Worm (Caenorhabditis elegans): ENCODE measurements around the gene C33A12.4.

C33A12.4 gene

DNA sequence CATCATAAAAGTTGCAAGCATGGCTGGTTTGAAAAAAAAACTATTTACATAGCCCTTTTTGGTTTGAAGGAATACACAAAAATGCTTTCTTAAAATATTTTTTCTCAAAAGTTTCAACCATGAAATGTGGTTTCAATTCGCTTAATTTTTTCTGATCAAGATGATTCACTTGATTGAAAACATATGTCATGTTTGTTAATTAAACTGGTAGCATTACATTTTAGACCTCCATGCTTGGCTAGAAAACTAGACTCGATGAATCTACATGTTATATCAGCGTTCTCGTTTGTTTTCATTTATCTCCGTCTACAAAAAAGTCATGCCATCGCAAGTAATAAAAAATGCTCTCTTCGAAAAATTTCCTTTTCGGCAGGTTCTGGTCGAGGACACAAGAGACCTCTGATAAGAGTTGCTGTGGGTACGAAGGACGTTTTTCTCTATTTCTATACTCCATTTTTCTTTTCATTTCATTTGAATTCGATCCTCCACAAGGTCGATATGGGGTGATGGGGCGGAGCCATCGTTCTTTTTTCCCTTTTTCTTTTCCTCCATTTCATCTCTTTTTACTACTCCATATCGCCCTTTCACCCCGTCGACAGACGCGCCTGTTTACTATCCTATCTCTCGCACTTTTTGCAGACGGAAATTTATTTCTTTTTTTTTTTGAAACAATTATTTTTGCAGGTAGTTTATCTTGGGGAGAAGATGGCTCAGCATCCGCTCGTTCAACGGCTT is 15.5 kb upstream of the C33A12.4 start, which contains the start of gene elo-1:
Gene elo-1 (plus strand): TSS at position 685 of the 735 bp plus-strand sequence.
- no peak for TF ChIP-seq pqm-1 (tag; optimal IDR thresholded peaks at IDR 0.05)
- TF ChIP-seq tlp-1 (tag; optimal IDR thresholded peaks at IDR 0.05): peak; percentile 3
- TF ChIP-seq swsn-7 (tag; optimal IDR thresholded peaks at IDR 0.05): peak; percentile 39
- TF ChIP-seq nhr-20 (tag; optimal IDR thresholded peaks at IDR 0.05): peak; percentile 81
- peak; percentile 84 for TF ChIP-seq lin-14 (GFP tag; optimal IDR thresholded peaks at IDR 0.05)
- peak; percentile 52 for TF ChIP-seq rnt-1 (tag; optimal IDR thresholded peaks at IDR 0.05)
- TF ChIP-seq snpc-4 (tag; optimal IDR thresholded peaks at IDR 0.05): peak; percentile 35
- TF ChIP-seq nhr-85 (tag): peak; percentile 91
- TF ChIP-seq mab-9 (GFP tag; IDR thresholded peaks at IDR 0.05): no peak
- TF ChIP-seq ceh-8 (GFP tag; optimal IDR thresholded peaks at IDR 0.05): no peak
- peak; percentile 75 for TF ChIP-seq elt-2 (tag; optimal IDR thresholded peaks at IDR 0.05)
- no peak for TF ChIP-seq F16B12.6 (tag; optimal IDR thresholded peaks at IDR 0.05)
- no peak for TF ChIP-seq unc-86 (tag; optimal IDR thresholded peaks at IDR 0.05)
- TF ChIP-seq ets-5 (GFP tag; IDR thresholded peaks at IDR 0.05): no peak
- TF ChIP-seq xbp-1 (tag; optimal IDR thresholded peaks at IDR 0.05): peak; percentile 21
- peak; percentile 2 to 44 (median 14) for TF ChIP-seq dpl-1 (GFP tag; optimal IDR thresholded peaks at IDR 0.05)
- peak in 1 of 2 experiments; percentile 40 for TF ChIP-seq lin-35 (GFP tag; optimal IDR thresholded peaks at IDR 0.05)
- TF ChIP-seq fkh-4 (tag; optimal IDR thresholded peaks at IDR 0.05; ENCODE audit: borderline replicate concordance): peak; percentile 89
- peak; percentile 26 to 29 for TF ChIP-seq efl-1 (optimal IDR thresholded peaks at IDR 0.05)
- TF ChIP-seq efl-1 (GFP tag; optimal IDR thresholded peaks at IDR 0.05 in 1 of 2): peak; percentile 30 to 92
- TF ChIP-seq blmp-1 (tag; optimal IDR thresholded peaks at IDR 0.05): peak; percentile 98
- peak; percentile 6 for TF ChIP-seq jun-1 (tag; optimal IDR thresholded peaks at IDR 0.05)
- no peak for TF ChIP-seq lin-13 (GFP tag; optimal IDR thresholded peaks at IDR 0.05)
- TF ChIP-seq C16A3.4 (tag; optimal IDR thresholded peaks at IDR 0.05): peak; percentile 6
- TF ChIP-seq snu-23 (GFP tag; optimal IDR thresholded peaks at IDR 0.05): peak; percentile 71
- peak; percentile 5 for TF ChIP-seq tbx-2 (tag; optimal IDR thresholded peaks at IDR 0.05)
- no peak for TF ChIP-seq pag-3 (tag; optimal IDR thresholded peaks at IDR 0.05; ENCODE audit: borderline replicate concordance, insufficient read depth)
- peak; percentile 68 for TF ChIP-seq mep-1 (tag; optimal IDR thresholded peaks at IDR 0.05)
- TF ChIP-seq egl-27 (tag; optimal IDR thresholded peaks at IDR 0.05): peak in 1 of 2 experiments; percentile 31
- TF ChIP-seq mdl-1 (tag; optimal IDR thresholded peaks at IDR 0.05): peak in 1 of 2 experiments; percentile 18
- peak; percentile 65 for TF ChIP-seq nhr-90 (tag; optimal IDR thresholded peaks at IDR 0.05; ENCODE audit: poor library complexity)
- peak; percentile 93 for TF ChIP-seq dsc-1 (tag; optimal IDR thresholded peaks at IDR 0.05)
- peak; percentile 22 to 30 for TF ChIP-seq lsy-2 (tag; optimal IDR thresholded peaks at IDR 0.05)
- no peak for TF ChIP-seq lin-15B (tag; optimal IDR thresholded peaks at IDR 0.05)
- peak in 4 of 6 experiments; percentile 21 to 46 (median 40) for TF ChIP-seq elt-3 (tag; optimal IDR thresholded peaks at IDR 0.05)
- peak in 1 of 3 experiments; percentile 23 for TF ChIP-seq ceh-82 (tag; optimal IDR thresholded peaks at IDR 0.05)
- no peak for TF ChIP-seq ceh-88 (GFP tag; IDR thresholded peaks at IDR 0.05)
- peak; percentile 53 for TF ChIP-seq nhr-19 (GFP tag; conservative IDR thresholded peaks at IDR 0.05)
- TF ChIP-seq nhr-77 (tag; optimal IDR thresholded peaks at IDR 0.05): no peak
- TF ChIP-seq ama-1 (optimal IDR thresholded peaks at IDR 0.05): no peak
- TF ChIP-seq nhr-71 (tag; optimal IDR thresholded peaks at IDR 0.05): peak; percentile 76

DNA sequence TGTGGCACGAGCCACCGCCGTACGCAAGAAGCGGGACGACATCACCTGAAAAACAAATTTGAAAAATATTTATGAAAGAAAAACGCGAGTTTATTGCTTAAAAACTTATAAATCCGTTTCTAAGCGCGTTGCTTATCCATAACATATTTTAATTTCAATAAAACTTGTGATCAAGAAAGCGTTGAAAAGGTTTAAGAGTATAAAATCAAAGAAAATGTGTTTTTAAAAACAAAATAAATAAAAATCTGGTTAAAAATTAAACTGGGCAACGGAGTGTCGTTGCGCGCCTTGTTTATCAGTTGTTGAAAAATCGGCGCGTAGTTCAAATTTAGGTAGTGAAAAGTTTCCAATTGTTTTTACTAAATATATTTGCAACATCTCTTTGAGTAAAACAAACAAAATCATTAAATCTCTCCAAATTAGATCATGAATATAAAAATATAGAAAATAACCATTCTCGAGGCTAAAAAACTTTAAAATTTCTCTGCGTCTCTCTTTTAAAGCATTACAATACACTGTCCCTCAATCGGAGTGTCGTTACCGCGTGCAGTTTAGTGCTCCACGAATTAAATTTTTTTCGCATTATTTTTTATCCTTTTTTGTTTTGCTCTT is 14.6 kb upstream of the C33A12.4 start, which contains the start of gene ndua-5:
Gene ndua-5 (minus strand): TSS at position 51 of the 612 bp plus-strand sequence.
- no peak for TF ChIP-seq mef-2 (tag; optimal IDR thresholded peaks at IDR 0.05)
- TF ChIP-seq nhr-85 (tag): peak; percentile 89
- no peak for TF ChIP-seq lir-3 (tag; optimal IDR thresholded peaks at IDR 0.05; ENCODE audit: poor library complexity)
- peak; percentile 15 for TF ChIP-seq fkh-8 (tag; optimal IDR thresholded peaks at IDR 0.05)
- TF ChIP-seq dsc-1 (tag; optimal IDR thresholded peaks at IDR 0.05): peak; percentile 59
- TF ChIP-seq nhr-11 (tag; optimal IDR thresholded peaks at IDR 0.05): no peak
- TF ChIP-seq unc-130 (tag; optimal IDR thresholded peaks at IDR 0.05): no peak
- peak; percentile 72 for TF ChIP-seq xbp-1 (tag; optimal IDR thresholded peaks at IDR 0.05)
- no peak for TF ChIP-seq hlh-4 (tag; optimal IDR thresholded peaks at IDR 0.05)
- no peak for TF ChIP-seq nhr-77 (tag; optimal IDR thresholded peaks at IDR 0.05)
- TF ChIP-seq nhr-19 (GFP tag; conservative IDR thresholded peaks at IDR 0.05): peak; percentile 39; the same call in 1 of the 2 replicates
- TF ChIP-seq sox-4 (tag; optimal IDR thresholded peaks at IDR 0.05): no peak
- no peak for TF ChIP-seq C04F5.9 (tag; optimal IDR thresholded peaks at IDR 0.05)
- no peak for TF ChIP-seq hpl-2 (GFP tag; optimal IDR thresholded peaks at IDR 0.05)
- no peak for TF ChIP-seq ama-1 (optimal IDR thresholded peaks at IDR 0.05)
- TF ChIP-seq lin-13 (GFP tag; optimal IDR thresholded peaks at IDR 0.05): no peak
- TF ChIP-seq fkh-10 (GFP tag; optimal IDR thresholded peaks at IDR 0.05): no peak
- peak; percentile 31 for TF ChIP-seq unc-86 (tag; optimal IDR thresholded peaks at IDR 0.05)
